Fruit fly (Drosophila melanogaster) whole organism: ENCODE data around the gene gny.

ENCODE experiments used
- CG8478 ChIP-seq: fragments of >200 bp; optimal IDR thresholded peaks from 2 replicates; lab custom pipeline; 2018; ENCODE audit warnings: inconsistent platforms
- Dll ChIP-seq: fragments of >200 bp; optimal IDR thresholded peaks from 2 replicates; lab custom pipeline; 2017
- EcR ChIP-seq, 2 experiments: fragments of >200 bp; optimal IDR thresholded peaks; 2 replicates each; lab custom pipeline; 2017; ENCODE audit warnings: missing biosample characterization in 2 of 2, missing genetic modification characterization in 2 of 2, missing genetic modification reagents in 2 of 2
- pan ChIP-seq: fragments of >200 bp; optimal IDR thresholded peaks from 2 replicates; lab custom pipeline; 2017
- psq ChIP-seq: fragments of >200 bp; optimal IDR thresholded peaks from 2 replicates; lab custom pipeline; 2017

DNA sequence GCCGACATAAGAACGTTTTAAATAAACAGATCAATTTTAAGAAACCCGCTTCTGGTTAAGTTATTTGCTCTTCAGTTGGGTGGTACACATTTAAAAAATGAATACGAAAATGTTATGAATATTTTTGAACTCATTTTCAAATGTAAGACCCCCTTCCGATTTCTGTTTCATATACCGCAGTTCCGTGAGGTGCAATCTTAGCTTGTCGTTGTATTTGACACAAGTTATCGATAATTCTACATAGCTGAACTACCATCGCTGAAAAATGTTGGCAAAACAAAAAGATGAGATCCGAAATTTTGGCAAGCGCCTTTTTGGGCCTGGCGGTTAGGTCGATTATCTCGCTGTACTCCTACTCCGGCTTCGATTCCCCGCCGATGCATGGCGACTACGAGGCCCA is at the start of gene gny:
- TF ChIP-seq EcR (GFP tag; optimal IDR thresholded peaks at IDR 0.05; lab: Kevin White, UChicago): no peak
- no peak for TF ChIP-seq Dll
- no peak for TF ChIP-seq pan (lab: Kevin White, UChicago)
- TF ChIP-seq CG8478 (lab: Kevin White, UChicago): no peak
- no peak for TF ChIP-seq psq
